Worm (Caenorhabditis elegans) whole organism, late embryonic: Measurements from ENCODE around the gene srh-75.

Experiments
- F13H6.1 ChIP-seq: sonication (generic microtip); optimal IDR thresholded peaks from 2 replicates; lab custom pipeline; 2016; ENCODE audit warnings: missing genetic modification characterization, missing compliant biosample characterization
- Y22D7AL.16 ChIP-seq: sonication (generic microtip); optimal IDR thresholded peaks from 2 replicates; lab custom pipeline; 2016; ENCODE audit warnings: missing genetic modification characterization, missing compliant biosample characterization
- ets-4 ChIP-seq: sonication (generic microtip); optimal IDR thresholded peaks from 2 replicates; lab custom pipeline; 2016; ENCODE audit warnings: missing genetic modification characterization, missing compliant biosample characterization
- fkh-10 ChIP-seq: fragments of 150-350 bp; optimal IDR thresholded peaks from 2 replicates; lab custom pipeline; 2014; ENCODE audit warnings: missing biosample characterization, missing genetic modification reagents, missing genetic modification characterization
- lim-6 ChIP-seq: sonication (generic microtip); optimal IDR thresholded peaks from 2 replicates; lab custom pipeline; 2016; ENCODE audit warnings: missing genetic modification characterization, missing compliant biosample characterization
- nhr-11 ChIP-seq: fragments of 150-350 bp; optimal IDR thresholded peaks from 2 replicates; lab custom pipeline; 2014; ENCODE audit warnings: missing biosample characterization, missing genetic modification characterization
- pha-4 ChIP-seq: fragments of 150-350 bp; optimal IDR thresholded peaks from 2 replicates; lab custom pipeline; 2018; ENCODE audit warnings: missing biosample characterization, missing genetic modification reagents, missing genetic modification characterization
- zip-5 ChIP-seq: sonication (generic microtip); optimal IDR thresholded peaks from 2 replicates; lab custom pipeline; 2016; ENCODE audit warnings: missing genetic modification characterization, missing compliant biosample characterization

ce11 chrV:11009124-11009524, 47.8 kb downstream of the srh-75 start:
- TF ChIP-seq ets-4 (no peak), pha-4 (tag; lab: Kevin White, UChicago) (no peak), Y22D7AL.16 (tag; lab: Kevin White, UChicago) (no peak), fkh-10 (GFP tag; lab: Kevin White, UChicago) (no peak), zip-5 (no peak), F13H6.1 (tag; lab: Kevin White, UChicago) (no peak), nhr-11 (tag; lab: Kevin White, UChicago) (no peak), lim-6 (tag; lab: Kevin White, UChicago) (no peak)
